Fruit fly (Drosophila melanogaster) whole organism, prepupa: Measurements from ENCODE around the gene trbd.

ENCODE experiments used
- CG11294 ChIP-seq: fragments of 200-800 bp; sonication (Bioruptor generic); IDR thresholded peaks from 2 replicates; pipeline ENCODE4 v1.3.6; 2022; ENCODE audit warnings: missing biosample characterization, missing genetic modification characterization
- CG11902 ChIP-seq: fragments of 200-800 bp; sonication (Bioruptor generic); optimal IDR thresholded peaks from 3 replicates; lab custom pipeline; 2016; ENCODE audit warnings: missing biosample characterization, missing genetic modification characterization
- CG6854 ChIP-seq: fragments of 200-800 bp; sonication (Bioruptor generic); optimal IDR thresholded peaks from 2 replicates; lab custom pipeline; 2017; ENCODE audit warnings: missing biosample characterization, mild to moderate bottlenecking, missing genetic modification characterization
- OdsH ChIP-seq: fragments of 200-800 bp; sonication (Bioruptor generic); optimal IDR thresholded peaks from 3 replicates; lab custom pipeline; 2016; ENCODE audit warnings: missing biosample characterization, missing genetic modification characterization
- Sox102F ChIP-seq: fragments of 200-800 bp; sonication (Bioruptor generic); optimal IDR thresholded peaks from 2 replicates; lab custom pipeline; 2016; ENCODE audit warnings: missing biosample characterization, mild to moderate bottlenecking, missing genetic modification characterization
- esn ChIP-seq: fragments of 200-800 bp; sonication (Bioruptor generic); optimal IDR thresholded peaks from 2 replicates; lab custom pipeline; 2016; ENCODE audit warnings: missing biosample characterization, mild to moderate bottlenecking, missing genetic modification characterization, moderate library complexity
- fkh ChIP-seq: fragments of 200-800 bp; sonication (Bioruptor generic); optimal IDR thresholded peaks from 3 replicates; lab custom pipeline; 2017; ENCODE audit warnings: missing biosample characterization, mild to moderate bottlenecking, missing genetic modification characterization, moderate library complexity

DNA sequence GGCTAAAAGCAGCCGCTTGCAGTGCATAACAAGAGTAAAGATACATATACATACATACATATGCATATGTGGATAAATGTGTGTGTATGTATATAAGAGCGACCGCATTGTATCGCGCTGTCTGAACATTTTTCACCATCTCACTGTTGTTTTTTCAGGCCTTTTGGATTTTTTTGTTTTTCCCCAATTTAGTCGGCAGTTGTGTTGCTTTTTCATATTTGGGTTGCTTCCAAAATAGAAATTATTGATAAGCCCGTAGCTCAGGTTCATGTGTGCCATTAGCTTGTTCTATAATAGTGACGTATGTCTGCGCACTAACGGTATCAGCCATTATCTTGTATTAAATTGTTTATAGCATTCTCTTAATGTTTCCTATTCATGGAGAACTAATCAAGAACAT, 10.3 kb downstream of the trbd start:
- TF ChIP-seq CG11902 (GFP tag; lab: Kevin White, UChicago) = no peak
- TF ChIP-seq OdsH (GFP tag; lab: Kevin White, UChicago) = no peak
- TF ChIP-seq esn (GFP tag; lab: Kevin White, UChicago) = no peak
- no peak for TF ChIP-seq CG11294 (GFP tag; lab: Robert Waterston, UW)
- no peak for TF ChIP-seq CG6854 (GFP tag; lab: Kevin White, UChicago)
- TF ChIP-seq Sox102F (GFP tag; lab: Kevin White, UChicago) = no peak
- no peak for TF ChIP-seq fkh (GFP tag; lab: Kevin White, UChicago)
